Worm (Caenorhabditis elegans): ENCODE measurements around the gene C09F5.1.

ce11 chrIII:617467-617866, 41.0 kb upstream of the C09F5.1 start, which contains the start of gene T19C3.2:
- TF ChIP-seq cey-2 (tag; optimal IDR thresholded peaks at IDR 0.05; ENCODE audit: borderline replicate concordance, insufficient read depth) = no peak
- no peak for TF ChIP-seq snpc-4 (tag; optimal IDR thresholded peaks at IDR 0.05)
- no peak for TF ChIP-seq ztf-11 (tag; optimal IDR thresholded peaks at IDR 0.05)
- TF ChIP-seq dpl-1 (GFP tag; optimal IDR thresholded peaks at IDR 0.05) = no peak
- no peak for TF ChIP-seq T20F7.1 (GFP tag; optimal IDR thresholded peaks at IDR 0.05)
- no peak for TF ChIP-seq mep-1 (tag; optimal IDR thresholded peaks at IDR 0.05)
- TF ChIP-seq nhr-237 (tag; optimal IDR thresholded peaks at IDR 0.05) = no peak
